Fruit fly (Drosophila melanogaster) whole organism, embryonic: Measurements from ENCODE around the gene CG10011.
A peak's percentile ranks its signal among the peaks of the same experiment; 100 is the strongest.

Experiments used
- Atf6 ChIP-seq: fragments of 200-800 bp; sonication (Bioruptor generic); IDR thresholded peaks from 2 replicates; pipeline ENCODE4 v1.3.6; 2022; ENCODE audit warnings: missing biosample characterization, missing genetic modification characterization
- Bdp1 ChIP-seq: fragments of 200-800 bp; sonication (Bioruptor generic); optimal IDR thresholded peaks from 3 replicates; lab custom pipeline; 2016; ENCODE audit warnings: missing biosample characterization, missing genetic modification characterization
- CG10959 ChIP-seq: fragments of 200-800 bp; sonication (Bioruptor generic); IDR thresholded peaks from 2 replicates; pipeline ENCODE4 v1.3.6; 2022; ENCODE audit warnings: missing biosample characterization, missing genetic modification characterization
- CG11247 ChIP-seq: fragments of 200-800 bp; sonication (Bioruptor generic); IDR thresholded peaks from 2 replicates; pipeline ENCODE4 v1.3.6; 2022; ENCODE audit warnings: missing biosample characterization, missing genetic modification characterization
- CG11398 ChIP-seq: fragments of 200-800 bp; sonication (Bioruptor generic); optimal IDR thresholded peaks from 2 replicates; lab custom pipeline; 2016; ENCODE audit warnings: missing biosample characterization, missing genetic modification characterization
- CG13894 ChIP-seq: fragments of 200-800 bp; sonication (Bioruptor generic); optimal IDR thresholded peaks from 3 replicates; lab custom pipeline; 2018; ENCODE audit warnings: missing biosample characterization, mild to moderate bottlenecking, missing genetic modification characterization, moderate library complexity
- CG14860 ChIP-seq: fragments of 200-800 bp; sonication (Bioruptor generic); IDR thresholded peaks from 3 replicates; pipeline ENCODE4 v1.3.6; 2022; ENCODE audit warnings: missing biosample characterization, missing genetic modification characterization; ENCODE audit not compliant: partially characterized antibody
- CG16863 ChIP-seq: fragments of 200-800 bp; sonication (Bioruptor generic); optimal IDR thresholded peaks from 3 replicates; lab custom pipeline; 2016; ENCODE audit warnings: missing biosample characterization, missing genetic modification characterization
- CG3163 ChIP-seq: fragments of 200-800 bp; sonication (Bioruptor generic); optimal IDR thresholded peaks from 3 replicates; lab custom pipeline; 2016; ENCODE audit warnings: missing biosample characterization, missing genetic modification characterization
- CG34376 ChIP-seq: fragments of 200-800 bp; sonication (Bioruptor generic); optimal IDR thresholded peaks from 2 replicates; lab custom pipeline; 2018; ENCODE audit warnings: missing biosample characterization, mild to moderate bottlenecking, missing genetic modification characterization
- CG42726 ChIP-seq: fragments of 200-800 bp; sonication (Bioruptor generic); IDR thresholded peaks from 2 replicates; pipeline ENCODE4 v1.3.6; 2022; ENCODE audit warnings: missing biosample characterization, missing genetic modification characterization; ENCODE audit not compliant: partially characterized antibody
- CG4328 ChIP-seq: fragments of 200-800 bp; sonication (Bioruptor generic); optimal IDR thresholded peaks from 3 replicates; lab custom pipeline; 2017; ENCODE audit warnings: missing biosample characterization, missing genetic modification reagents, missing genetic modification characterization
- CG4404 ChIP-seq: fragments of 200-800 bp; sonication (Bioruptor generic); IDR thresholded peaks from 2 replicates; pipeline ENCODE4 v1.3.6; 2022; ENCODE audit warnings: missing biosample characterization, missing genetic modification characterization
- CG5180 ChIP-seq: fragments of 200-800 bp; sonication (Bioruptor generic); optimal IDR thresholded peaks from 3 replicates; lab custom pipeline; 2017; ENCODE audit warnings: missing biosample characterization, missing genetic modification characterization, mild to moderate bottlenecking, moderate library complexity, missing genetic modification reagents
- CG6854 ChIP-seq: fragments of 200-800 bp; sonication (Bioruptor generic); optimal IDR thresholded peaks from 3 replicates; lab custom pipeline; 2017; ENCODE audit warnings: missing biosample characterization, mild to moderate bottlenecking, missing genetic modification characterization
- CG7271 ChIP-seq: fragments of 200-800 bp; sonication (Bioruptor generic); optimal IDR thresholded peaks from 2 replicates; lab custom pipeline; 2018; ENCODE audit warnings: missing biosample characterization, mild to moderate bottlenecking, missing genetic modification characterization, moderate library complexity
- CG8089 ChIP-seq: fragments of 200-800 bp; sonication (Bioruptor generic); optimal IDR thresholded peaks from 3 replicates; lab custom pipeline; 2016; ENCODE audit warnings: missing biosample characterization, missing genetic modification characterization
- CG9215 ChIP-seq: fragments of 200-800 bp; sonication (Bioruptor generic); IDR thresholded peaks from 2 replicates; pipeline ENCODE4 v1.3.6; 2022; ENCODE audit warnings: missing biosample characterization, missing genetic modification characterization
- Fer3 ChIP-seq: fragments of 200-800 bp; sonication (Bioruptor generic); optimal IDR thresholded peaks from 2 replicates; lab custom pipeline; 2018; ENCODE audit warnings: missing biosample characterization, mild to moderate bottlenecking, missing genetic modification characterization, moderate library complexity
- GATAe ChIP-seq: fragments of 200-800 bp; sonication (Bioruptor generic); conservative IDR thresholded peaks from 2 replicates; pipeline ENCODE4 v1.3.6; 2022; ENCODE audit warnings: missing biosample characterization, missing genetic modification characterization
- Hr39 ChIP-seq: fragments of >200 bp; optimal IDR thresholded peaks from 2 replicates; lab custom pipeline; 2017
- Hsf ChIP-seq: fragments of 200-800 bp; sonication (Bioruptor generic); optimal IDR thresholded peaks from 3 replicates; lab custom pipeline; 2016; ENCODE audit warnings: missing biosample characterization, missing genetic modification characterization
- MESR4 ChIP-seq: fragments of 200-800 bp; sonication (Bioruptor generic); optimal IDR thresholded peaks from 2 replicates; lab custom pipeline; 2018; ENCODE audit warnings: missing biosample characterization, mild to moderate bottlenecking, missing genetic modification characterization, moderate library complexity
- Nf-YB ChIP-seq: fragments of 200-800 bp; sonication (Bioruptor generic); optimal IDR thresholded peaks from 3 replicates; lab custom pipeline; 2019; ENCODE audit warnings: missing biosample characterization, mild to moderate bottlenecking, missing genetic modification characterization, moderate library complexity
- Six4 ChIP-seq: fragments of 200-800 bp; sonication (Bioruptor generic); optimal IDR thresholded peaks from 2 replicates; lab custom pipeline; 2016; ENCODE audit warnings: missing biosample characterization, missing genetic modification characterization
- Ssrp ChIP-seq: fragments of 200-800 bp; sonication (Bioruptor generic); optimal IDR thresholded peaks from 2 replicates; lab custom pipeline; 2018; ENCODE audit warnings: missing biosample characterization, mild to moderate bottlenecking, missing genetic modification characterization, moderate library complexity
- TFAM ChIP-seq: fragments of 200-800 bp; sonication (Bioruptor generic); optimal IDR thresholded peaks from 2 replicates; lab custom pipeline; 2017; ENCODE audit warnings: missing biosample characterization, missing genetic modification characterization, inconsistent platforms
- Xbp1 ChIP-seq: fragments of 200-800 bp; sonication (Bioruptor generic); optimal IDR thresholded peaks from 3 replicates; lab custom pipeline; 2016; ENCODE audit warnings: missing biosample characterization, mild to moderate bottlenecking, missing genetic modification characterization
- ase ChIP-seq: fragments of 200-800 bp; sonication (Bioruptor generic); IDR thresholded peaks from 3 replicates; pipeline ENCODE4 v1.3.6; 2022; ENCODE audit warnings: missing biosample characterization, missing genetic modification characterization
- bcd ChIP-seq: fragments of 200-800 bp; sonication (Bioruptor generic); optimal IDR thresholded peaks from 2 replicates; lab custom pipeline; 2017; ENCODE audit warnings: missing biosample characterization, mild to moderate bottlenecking, missing genetic modification characterization
- cg ChIP-seq: fragments of 200-800 bp; sonication (Bioruptor generic); optimal IDR thresholded peaks from 3 replicates; lab custom pipeline; 2019; ENCODE audit warnings: missing biosample characterization, mild to moderate bottlenecking, missing genetic modification characterization, moderate library complexity
- ci ChIP-seq: fragments of 200-800 bp; sonication (Bioruptor generic); IDR thresholded peaks from 3 replicates; pipeline ENCODE4 v1.3.6; 2022; ENCODE audit warnings: missing biosample characterization, missing genetic modification characterization
- corto ChIP-seq: fragments of 200-800 bp; sonication (Bioruptor generic); optimal IDR thresholded peaks from 2 replicates; lab custom pipeline; 2016; ENCODE audit warnings: missing biosample characterization, mild to moderate bottlenecking, missing genetic modification characterization, moderate library complexity
- dati ChIP-seq: fragments of 200-800 bp; sonication (Bioruptor generic); IDR thresholded peaks from 2 replicates; pipeline ENCODE4 v1.3.6; 2022; ENCODE audit warnings: missing biosample characterization, missing genetic modification characterization
- dmrt99B ChIP-seq: fragments of 200-800 bp; sonication (Bioruptor generic); optimal IDR thresholded peaks from 2 replicates; lab custom pipeline; 2018; ENCODE audit warnings: missing biosample characterization, mild to moderate bottlenecking, missing genetic modification characterization, moderate library complexity
- fd64A ChIP-seq: fragments of 200-800 bp; sonication (Bioruptor generic); optimal IDR thresholded peaks from 3 replicates; lab custom pipeline; 2018; ENCODE audit warnings: missing biosample characterization, mild to moderate bottlenecking, missing genetic modification characterization
- grn ChIP-seq: fragments of 200-800 bp; sonication (Bioruptor generic); optimal IDR thresholded peaks from 3 replicates; lab custom pipeline; 2017; ENCODE audit warnings: missing biosample characterization, missing genetic modification characterization
- h ChIP-seq: fragments of >200 bp; optimal IDR thresholded peaks from 2 replicates; lab custom pipeline; 2017
- ham ChIP-seq: fragments of 200-800 bp; sonication (Bioruptor generic); IDR thresholded peaks from 2 replicates; pipeline ENCODE4 v1.3.6; 2022; ENCODE audit warnings: missing biosample characterization, missing genetic modification characterization
- ind ChIP-seq: fragments of 200-800 bp; sonication (Bioruptor generic); optimal IDR thresholded peaks from 3 replicates; lab custom pipeline; 2016; ENCODE audit warnings: missing biosample characterization, missing genetic modification characterization
- lmd ChIP-seq: fragments of 200-800 bp; sonication (Bioruptor generic); IDR thresholded peaks from 2 replicates; pipeline ENCODE4 v1.3.6; 2022; ENCODE audit warnings: missing biosample characterization, missing genetic modification characterization
- p53 ChIP-seq: fragments of 200-800 bp; sonication (Bioruptor generic); optimal IDR thresholded peaks from 2 replicates; lab custom pipeline; 2016; ENCODE audit warnings: missing biosample characterization, missing genetic modification characterization
- peb ChIP-seq: fragments of 200-800 bp; sonication (Bioruptor generic); IDR thresholded peaks from 2 replicates; pipeline ENCODE4 v1.3.6; 2022; ENCODE audit warnings: missing biosample characterization, missing genetic modification characterization
- pfk ChIP-seq: fragments of 200-800 bp; sonication (Bioruptor generic); optimal IDR thresholded peaks from 2 replicates; lab custom pipeline; 2018; ENCODE audit warnings: missing biosample characterization, mild to moderate bottlenecking, missing genetic modification characterization, moderate library complexity
- repo ChIP-seq: fragments of 200-800 bp; sonication (Bioruptor generic); optimal IDR thresholded peaks from 2 replicates; lab custom pipeline; 2016; ENCODE audit warnings: missing biosample characterization, missing genetic modification characterization
- sd ChIP-seq: fragments of 200-800 bp; sonication (Bioruptor generic); optimal IDR thresholded peaks from 3 replicates; lab custom pipeline; 2018; ENCODE audit warnings: missing biosample characterization, mild to moderate bottlenecking, missing genetic modification characterization, moderate library complexity
- slbo ChIP-seq: fragments of 200-800 bp; sonication (Bioruptor generic); IDR thresholded peaks from 2 replicates; pipeline ENCODE4 v1.3.6; 2022; ENCODE audit warnings: missing biosample characterization, missing genetic modification characterization
- slou ChIP-seq: fragments of 200-800 bp; sonication (Bioruptor generic); optimal IDR thresholded peaks from 3 replicates; lab custom pipeline; 2016; ENCODE audit warnings: missing biosample characterization, missing genetic modification characterization
- sr ChIP-seq: fragments of 200-800 bp; sonication (Bioruptor generic); IDR thresholded peaks from 3 replicates; pipeline ENCODE4 v1.3.6; 2022; ENCODE audit warnings: missing biosample characterization, missing genetic modification characterization
- tin ChIP-seq: fragments of 200-800 bp; sonication (Bioruptor generic); optimal IDR thresholded peaks from 3 replicates; lab custom pipeline; 2016; ENCODE audit warnings: missing biosample characterization, missing genetic modification characterization
- trh ChIP-seq: fragments of 200-800 bp; sonication (Bioruptor generic); optimal IDR thresholded peaks from 2 replicates; lab custom pipeline; 2016; ENCODE audit warnings: missing biosample characterization, missing genetic modification characterization
- wor ChIP-seq: fragments of 200-800 bp; sonication (Bioruptor generic); IDR thresholded peaks from 2 replicates; pipeline ENCODE4 v1.3.6; 2022; ENCODE audit warnings: missing biosample characterization, missing genetic modification characterization
- yki ChIP-seq: fragments of >200 bp; optimal IDR thresholded peaks from 3 replicates; lab custom pipeline; 2018

Gene CG10011

DNA sequence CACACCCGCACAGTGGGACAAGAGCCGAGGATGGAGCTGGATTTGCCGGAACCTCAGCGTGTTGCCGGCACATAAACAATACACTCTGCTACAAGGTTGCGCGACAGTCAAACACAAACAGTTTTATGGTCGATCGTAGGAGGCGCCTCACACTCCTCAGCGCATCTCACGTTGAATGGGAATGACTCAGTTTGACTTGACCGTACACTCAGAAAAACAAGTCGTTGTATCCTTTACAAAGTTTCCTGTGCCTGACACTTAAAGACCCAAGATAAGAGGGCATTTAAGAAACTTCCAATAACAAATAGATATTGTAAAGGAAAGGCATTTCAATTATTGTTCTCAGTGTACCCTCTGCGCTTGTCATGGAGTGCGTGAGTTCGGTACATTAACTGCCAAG is 3.1 kb downstream of the CG10011 start (continued):
- TF ChIP-seq CG14860, result no peak
- no peak for TF ChIP-seq Hr39 (lab: Kevin White, UChicago)
- TF ChIP-seq CG11247 (GFP tag; lab: Robert Waterston, UW), result no peak
- TF ChIP-seq Xbp1 (GFP tag; lab: Kevin White, UChicago), result peak; percentile 47
- TF ChIP-seq CG7271 (tag; lab: Kevin White, UChicago), result no peak
- peak; percentile 52 for TF ChIP-seq Hsf (GFP tag; lab: Kevin White, UChicago)
- no peak for TF ChIP-seq GATAe (GFP tag; lab: Robert Waterston, UW)
- no peak for TF ChIP-seq CG4328 (GFP tag; lab: Kevin White, UChicago)
- peak; percentile 80 for TF ChIP-seq tin (GFP tag; lab: Kevin White, UChicago)
- no peak for TF ChIP-seq yki (lab: Kevin White, UChicago)
- TF ChIP-seq ham (GFP tag; lab: Robert Waterston, UW), result no peak
- TF ChIP-seq corto, result no peak
- TF ChIP-seq CG16863 (GFP tag; lab: Kevin White, UChicago), result no peak
- no peak for TF ChIP-seq cg (GFP tag; lab: Kevin White, UChicago)
- TF ChIP-seq CG6854, result no peak
- 0 out of 2 replicates have a peak, but pooled peaks have one; percentile 15 for TF ChIP-seq Atf6
- no peak for TF ChIP-seq fd64A
- no peak for TF ChIP-seq trh
- peak; percentile 20 for TF ChIP-seq Bdp1 (GFP tag; lab: Kevin White, UChicago)
- TF ChIP-seq Fer3 (tag; lab: Kevin White, UChicago), result peak; percentile 50
- peak; percentile 49 for TF ChIP-seq bcd
- peak; percentile 46 for TF ChIP-seq lmd (GFP tag; lab: Robert Waterston, UW)
- TF ChIP-seq peb (GFP tag; lab: Robert Waterston, UW), result no peak; the same call in 1 of the 2 replicates
- peak; percentile 68 for TF ChIP-seq dmrt99B
- TF ChIP-seq ci (GFP tag; lab: Robert Waterston, UW), result peak; percentile 74; the same call in 1 of the 3 replicates
- peak; percentile 67 for TF ChIP-seq CG10959 (GFP tag; lab: Robert Waterston, UW)
- TF ChIP-seq p53, result peak; percentile 14
- peak; percentile 13 for TF ChIP-seq repo
- no peak for TF ChIP-seq CG11398 (GFP tag; lab: Kevin White, UChicago)
- TF ChIP-seq slou (GFP tag; lab: Kevin White, UChicago), result peak; percentile 46
- 0 out of 2 replicates have a peak, but pooled peaks have one; percentile 19 for TF ChIP-seq dati (GFP tag; lab: Robert Waterston, UW)
- peak; percentile 64; the same call in 1 of the 3 replicates for TF ChIP-seq ase (GFP tag; lab: Robert Waterston, UW)
- no peak for TF ChIP-seq CG42726 (GFP tag; lab: Robert Waterston, UW)
- no peak for TF ChIP-seq grn (GFP tag; lab: Kevin White, UChicago)
- no peak for TF ChIP-seq wor (GFP tag; lab: Robert Waterston, UW)
- no peak for TF ChIP-seq TFAM (GFP tag; lab: Kevin White, UChicago)
- TF ChIP-seq MESR4 (GFP tag; lab: Kevin White, UChicago), result no peak
- no peak for TF ChIP-seq pfk (GFP tag; lab: Kevin White, UChicago)
- TF ChIP-seq CG8089 (GFP tag; lab: Kevin White, UChicago), result peak; percentile 10
- peak; percentile 26 for TF ChIP-seq Ssrp (tag; lab: Kevin White, UChicago)
- peak; percentile 72 for TF ChIP-seq ind (GFP tag; lab: Kevin White, UChicago)
- TF ChIP-seq sd (tag; lab: Kevin White, UChicago), result no peak
- peak; percentile 26 for TF ChIP-seq CG3163 (GFP tag; lab: Kevin White, UChicago)
- no peak for TF ChIP-seq Nf-YB (GFP tag; lab: Kevin White, UChicago)
- no peak for TF ChIP-seq sr (GFP tag; lab: Robert Waterston, UW)
- TF ChIP-seq CG13894 (tag; lab: Kevin White, UChicago), result no peak
- TF ChIP-seq Six4 (GFP tag; lab: Kevin White, UChicago), result peak; percentile 66
- peak; percentile 75 for TF ChIP-seq CG4404
- TF ChIP-seq CG9215, result no peak
- peak; percentile 34; the same call in 1 of the 2 replicates for TF ChIP-seq slbo (GFP tag; lab: Robert Waterston, UW)
- no peak for TF ChIP-seq h (lab: Kevin White, UChicago)
- TF ChIP-seq CG5180 (GFP tag; lab: Kevin White, UChicago), result peak; percentile 2
- TF ChIP-seq CG34376, result no peak
